Comparison of ENCODE assay signal across 6 worm cellular contexts in the genomic region with DNA sequence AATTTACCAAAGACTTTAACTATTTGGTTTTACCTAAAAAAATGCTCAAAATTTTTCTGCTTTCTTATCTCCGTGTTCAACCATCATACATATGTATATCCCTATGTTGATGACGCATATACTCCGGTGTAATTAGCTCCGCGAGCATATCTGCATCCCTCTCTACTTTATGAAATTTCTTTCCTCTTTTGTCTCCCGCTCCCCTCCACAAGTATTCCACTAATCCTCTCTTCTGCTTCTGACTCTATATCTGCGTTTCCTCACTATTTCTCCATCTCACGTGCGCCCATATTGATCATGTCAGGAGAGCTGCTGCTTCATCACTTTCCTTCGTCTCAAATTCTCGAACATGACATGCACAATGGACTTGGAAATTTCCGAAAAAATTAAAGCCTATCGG.
TF ChIP-seq lines count a peak whose summit lies in the region.

A gene (plus strand): TSS at position 277 of the 400 bp plus-strand sequence.

TF ChIP-seq in whole organism, L1 larva, 84 proteins besides CTCF, POLR2A, EP300 and RAD21 (continues in another document):
- peak; percentile 77 for TF ChIP-seq dsc-1 (tag; optimal IDR thresholded peaks at IDR 0.05; lab: Kevin White, UChicago)
- peak; percentile 43 for TF ChIP-seq pax-3 (tag; optimal IDR thresholded peaks at IDR 0.05; lab: Kevin White, UChicago)
- no peak for TF ChIP-seq dpl-1 (GFP tag; optimal IDR thresholded peaks at IDR 0.05; lab: Kevin White, UChicago)
- no peak for TF ChIP-seq C34B4.2 (tag; optimal IDR thresholded peaks at IDR 0.05; lab: Kevin White, UChicago)
- no peak for TF ChIP-seq C04F5.9 (tag; optimal IDR thresholded peaks at IDR 0.05; lab: Kevin White, UChicago)
- peak; percentile 7 for TF ChIP-seq swsn-7 (tag; optimal IDR thresholded peaks at IDR 0.05; lab: Kevin White, UChicago)
- no peak for TF ChIP-seq lin-39 (tag; optimal IDR thresholded peaks at IDR 0.05; lab: Kevin White, UChicago)
- peak; percentile 43 for TF ChIP-seq egl-13 (tag; optimal IDR thresholded peaks at IDR 0.05; lab: Kevin White, UChicago)
- TF ChIP-seq lin-14 (GFP tag; optimal IDR thresholded peaks at IDR 0.05; lab: Kevin White, UChicago), result peak; percentile 67
- TF ChIP-seq snu-23 (GFP tag; optimal IDR thresholded peaks at IDR 0.05; lab: Kevin White, UChicago), result peak; percentile 7
- peak; percentile 48 for TF ChIP-seq nhr-47 (tag; optimal IDR thresholded peaks at IDR 0.05; lab: Kevin White, UChicago)
- peak; percentile 51 for TF ChIP-seq nhr-71 (tag; optimal IDR thresholded peaks at IDR 0.05; lab: Kevin White, UChicago)
- peak; percentile 20 for TF ChIP-seq unc-86 (tag; optimal IDR thresholded peaks at IDR 0.05; lab: Kevin White, UChicago)
- TF ChIP-seq fkh-8 (tag; optimal IDR thresholded peaks at IDR 0.05; lab: Kevin White, UChicago), result peak; percentile 83
- TF ChIP-seq sox-4 (tag; optimal IDR thresholded peaks at IDR 0.05; lab: Kevin White, UChicago), result no peak

TF ChIP-seq in whole organism, L2 larva, 48 proteins besides CTCF, POLR2A, EP300 and RAD21:
- peak; percentile 35 for TF ChIP-seq C34F6.9 (tag; optimal IDR thresholded peaks at IDR 0.05; lab: Kevin White, UChicago)
- TF ChIP-seq zag-1 (tag; optimal IDR thresholded peaks at IDR 0.05; lab: Kevin White, UChicago), result no peak
- TF ChIP-seq crh-2 (tag; optimal IDR thresholded peaks at IDR 0.05; lab: Kevin White, UChicago), result peak; percentile 0
- TF ChIP-seq sma-9 (GFP tag; optimal IDR thresholded peaks at IDR 0.05; lab: Kevin White, UChicago), result peak; percentile 3
- no peak for TF ChIP-seq sma-9 (tag; optimal IDR thresholded peaks at IDR 0.05; lab: Kevin White, UChicago)
- TF ChIP-seq ceh-82 (tag; optimal IDR thresholded peaks at IDR 0.05; lab: Kevin White, UChicago), result no peak
- peak; percentile 16 for TF ChIP-seq lin-11 (tag; optimal IDR thresholded peaks at IDR 0.05; lab: Kevin White, UChicago)
- no peak for TF ChIP-seq nhr-237 (tag; optimal IDR thresholded peaks at IDR 0.05; lab: Kevin White, UChicago)
- TF ChIP-seq nhr-129 (tag; optimal IDR thresholded peaks at IDR 0.05; lab: Kevin White, UChicago), result peak; percentile 5
- TF ChIP-seq unc-55 (GFP tag; optimal IDR thresholded peaks at IDR 0.05; lab: Kevin White, UChicago), result peak; percentile 44
- no peak for TF ChIP-seq ztf-11 (tag; optimal IDR thresholded peaks at IDR 0.05; lab: Kevin White, UChicago)

TF ChIP-seq in whole organism, L3 larva, 47 proteins besides CTCF, POLR2A, EP300 and RAD21:
- TF ChIP-seq nfya-1 (tag; optimal IDR thresholded peaks at IDR 0.05; lab: Kevin White, UChicago; ENCODE audit: insufficient read depth) (peak; percentile 33), fos-1 (tag; optimal IDR thresholded peaks at IDR 0.05; lab: Kevin White, UChicago) (no peak)

TF ChIP-seq in whole organism, L4 larva, 104 proteins besides CTCF, POLR2A, EP300 and RAD21:
- TF ChIP-seq hlh-30 (tag; optimal IDR thresholded peaks at IDR 0.05; lab: Kevin White, UChicago; ENCODE audit: insufficient read depth) (peak; percentile 46), lin-38 (GFP tag; IDR thresholded peaks at IDR 0.05; lab: Robert Waterston, UW) (no peak), mdl-1 (tag; optimal IDR thresholded peaks at IDR 0.05; lab: Kevin White, UChicago) (peak in 1 of 2 experiments; percentile 6)

TF ChIP-seq in whole organism, late embryonic, 69 proteins besides CTCF, POLR2A, EP300 and RAD21:
- TF ChIP-seq unc-42 (tag; optimal IDR thresholded peaks at IDR 0.05; lab: Kevin White, UChicago) (peak; percentile 44), ceh-31 (tag; optimal IDR thresholded peaks at IDR 0.05; lab: Kevin White, UChicago) (peak; percentile 3), elt-4 (tag; optimal IDR thresholded peaks at IDR 0.05; lab: Kevin White, UChicago) (no peak)

TF ChIP-seq in whole organism, mixed stage, embryonic, 35 proteins besides CTCF, POLR2A, EP300 and RAD21:
- peak; percentile 22 for TF ChIP-seq ces-1 (GFP tag; optimal IDR thresholded peaks at IDR 0.05; lab: Kevin White, UChicago)
- no peak for TF ChIP-seq nhr-76 (tag; optimal IDR thresholded peaks at IDR 0.05; lab: Kevin White, UChicago)
- TF ChIP-seq snpc-4 (tag; optimal IDR thresholded peaks at IDR 0.05; lab: Kevin White, UChicago), result no peak
TF ChIP-seq in whole organism, mixed stage, embryonic: peak in this region for 1.
